Fruit fly (Drosophila melanogaster): ENCODE results near the gene Iml1.
A peak's percentile ranks its signal among the peaks of the same experiment; 100 is the strongest.

Gene Iml1

DNA sequence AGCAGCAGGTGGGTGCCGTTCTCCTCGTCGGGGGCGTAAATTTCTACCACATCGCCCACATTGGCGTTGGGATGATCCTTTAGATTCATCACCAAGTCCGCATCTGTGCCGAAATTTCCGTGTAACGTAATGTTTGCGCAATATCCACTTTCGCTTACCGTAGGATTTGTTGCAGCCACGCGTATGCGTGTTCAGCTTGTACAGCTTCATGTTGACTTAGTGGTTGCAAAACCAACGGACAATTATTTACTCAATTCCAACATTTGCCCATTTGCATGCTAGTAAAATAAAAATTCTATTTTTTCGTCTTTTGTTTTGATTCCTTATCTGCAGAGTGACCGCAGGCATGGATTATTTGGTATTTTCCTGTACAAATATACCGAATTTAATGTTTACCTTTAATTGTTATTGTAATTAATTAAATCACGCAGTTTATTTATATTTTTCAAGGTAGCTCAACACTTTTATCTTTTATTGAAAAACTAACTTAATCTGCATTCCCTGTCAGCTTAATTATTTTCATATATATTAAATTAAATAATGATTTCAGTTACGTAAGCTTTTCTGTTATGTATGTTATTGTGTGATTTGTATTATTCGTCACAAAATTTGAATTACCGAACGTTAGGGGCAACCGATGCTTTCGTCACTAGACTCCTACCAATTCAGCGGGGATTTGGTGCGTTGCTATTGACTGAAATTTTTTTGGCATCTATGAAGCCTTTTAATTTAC, at the start of gene Iml1 (continued):
- no peak for TF ChIP-seq pan (optimal IDR thresholded peaks at IDR 0.05)
- peak in 1 of 2 experiments; percentile 53 for TF ChIP-seq pan (GFP tag; optimal IDR thresholded peaks at IDR 0.05 in 1 of 2, IDR thresholded peaks at IDR 0.05 in 1 of 2)
- no peak for TF ChIP-seq shn (GFP tag; optimal IDR thresholded peaks at IDR 0.05)
- TF ChIP-seq hkb (optimal IDR thresholded peaks at IDR 0.05): no peak
- TF ChIP-seq hkb (GFP tag; IDR thresholded peaks at IDR 0.05): peak; percentile 33; the same call in 1 of the 2 replicates
- no peak for TF ChIP-seq CG7786 (GFP tag; optimal IDR thresholded peaks at IDR 0.05)
- TF ChIP-seq Dp (GFP tag; optimal IDR thresholded peaks at IDR 0.05): no peak
- no peak for TF ChIP-seq CG4854 (GFP tag; optimal IDR thresholded peaks at IDR 0.05)
- no peak for TF ChIP-seq CoRest (tag; optimal IDR thresholded peaks at IDR 0.05)
- no peak for TF ChIP-seq pum (GFP tag; optimal IDR thresholded peaks at IDR 0.05)
- no peak for TF ChIP-seq tap (tag; optimal IDR thresholded peaks at IDR 0.05)
- no peak for TF ChIP-seq ro (GFP tag; IDR thresholded peaks at IDR 0.05)
- TF ChIP-seq maf-S (GFP tag; optimal IDR thresholded peaks at IDR 0.05): no peak
- TF ChIP-seq Gsc (GFP tag; IDR thresholded peaks at IDR 0.05): no peak
- TF ChIP-seq fd3F (GFP tag; optimal IDR thresholded peaks at IDR 0.05): peak; percentile 39
- no peak for TF ChIP-seq sim (GFP tag; IDR thresholded peaks at IDR 0.05)
- TF ChIP-seq dysf (GFP tag; IDR thresholded peaks at IDR 0.05): peak; percentile 53; the same call in 2 of the 3 replicates
- peak; percentile 60 for TF ChIP-seq CG7745 (tag; optimal IDR thresholded peaks at IDR 0.05)
- no peak for TF ChIP-seq Mad (GFP tag; optimal IDR thresholded peaks at IDR 0.05)
- no peak for TF ChIP-seq Usf (GFP tag; optimal IDR thresholded peaks at IDR 0.05)
- no peak for TF ChIP-seq Atf-2 (GFP tag; optimal IDR thresholded peaks at IDR 0.05)
- no peak for TF ChIP-seq chn (GFP tag; optimal IDR thresholded peaks at IDR 0.05)
- no peak for TF ChIP-seq CG16815 (GFP tag; optimal IDR thresholded peaks at IDR 0.05)
- no peak for TF ChIP-seq dmrt99B (tag; optimal IDR thresholded peaks at IDR 0.05)
- no peak for TF ChIP-seq Atf3 (GFP tag; optimal IDR thresholded peaks at IDR 0.05)
- no peak for TF ChIP-seq CG5953 (GFP tag; IDR thresholded peaks at IDR 0.05)
- no peak for TF ChIP-seq CG12071 (GFP tag; optimal IDR thresholded peaks at IDR 0.05)
- TF ChIP-seq Nf-YB (GFP tag; optimal IDR thresholded peaks at IDR 0.05): no peak
- TF ChIP-seq ATbp (GFP tag; optimal IDR thresholded peaks at IDR 0.05): no peak
- no peak for TF ChIP-seq dmrt11E (tag; optimal IDR thresholded peaks at IDR 0.05)
- peak; percentile 60 for TF ChIP-seq nerfin-1 (tag; optimal IDR thresholded peaks at IDR 0.05)
- no peak for TF ChIP-seq CG2875 (GFP tag; optimal IDR thresholded peaks at IDR 0.05)
- TF ChIP-seq en (GFP tag; optimal IDR thresholded peaks at IDR 0.05): no peak
- no peak for TF ChIP-seq CG18619 (GFP tag; optimal IDR thresholded peaks at IDR 0.05)
- TF ChIP-seq Vsx1 (GFP tag; optimal IDR thresholded peaks at IDR 0.05): no peak
- TF ChIP-seq NC2α (GFP tag; optimal IDR thresholded peaks at IDR 0.05): no peak
- TF ChIP-seq CG7963 (GFP tag; IDR thresholded peaks at IDR 0.05; ENCODE audit: partially characterized antibody): no peak
- peak; percentile 49 for TF ChIP-seq CG32772 (GFP tag; IDR thresholded peaks at IDR 0.05)
- no peak for TF ChIP-seq Oaz (GFP tag; IDR thresholded peaks at IDR 0.05)
- TF ChIP-seq psq (GFP tag; optimal IDR thresholded peaks at IDR 0.05): peak; percentile 79
- TF ChIP-seq salm (tag; optimal IDR thresholded peaks at IDR 0.05): no peak
- TF ChIP-seq CrebB (tag; optimal IDR thresholded peaks at IDR 0.05): no peak
- TF ChIP-seq Mrtf (GFP tag; IDR thresholded peaks at IDR 0.05): no peak; the same call in 2 of the 3 replicates
- peak; percentile 40 for TF ChIP-seq Antp (GFP tag; optimal IDR thresholded peaks at IDR 0.05)
- TF ChIP-seq run (tag; optimal IDR thresholded peaks at IDR 0.05): no peak
- peak; percentile 54 for TF ChIP-seq NFAT (GFP tag; IDR thresholded peaks at IDR 0.05)
- TF ChIP-seq Sry-δ (GFP tag; optimal IDR thresholded peaks at IDR 0.05): no peak
- no peak for TF ChIP-seq CG14050 (GFP tag; IDR thresholded peaks at IDR 0.05)
- no peak for TF ChIP-seq ci (GFP tag; IDR thresholded peaks at IDR 0.05)
- TF ChIP-seq C15 (GFP tag; IDR thresholded peaks at IDR 0.05): no peak
- no peak for TF ChIP-seq zen2 (GFP tag; IDR thresholded peaks at IDR 0.05; ENCODE audit: partially characterized antibody)

All from whole organism, embryonic.